Worm (Caenorhabditis elegans) whole organism, L3 larva: ENCODE measurements around the gene nas-11.

ENCODE experiments used
- elt-3 ChIP-seq, 3 experiments: fragments of 150-350 bp in 1 of 3; sonication (generic microtip) in 2 of 3; optimal IDR thresholded peaks; 2 replicates in 2 of 3; 4 replicates in 1 of 3; lab custom pipeline; 2014 to 2017; ENCODE audit warnings: missing biosample characterization in 3 of 3, missing genetic modification characterization in 3 of 3
- fkh-10 ChIP-seq: sonication (generic microtip); optimal IDR thresholded peaks from 2 replicates; lab custom pipeline; 2017; ENCODE audit warnings: missing biosample characterization, missing genetic modification reagents, missing genetic modification characterization
- fos-1 ChIP-seq: fragments of 150-350 bp; optimal IDR thresholded peaks from 2 replicates; lab custom pipeline; 2014; ENCODE audit warnings: missing biosample characterization, missing genetic modification characterization
- jun-1 ChIP-seq: fragments of 150-350 bp; optimal IDR thresholded peaks from 2 replicates; lab custom pipeline; 2014; ENCODE audit warnings: missing biosample characterization, missing genetic modification reagents, missing genetic modification characterization
- nfya-1 ChIP-seq: sonication (generic microtip); optimal IDR thresholded peaks from 2 replicates; lab custom pipeline; 2017; ENCODE audit warnings: missing genetic modification characterization, mild to moderate bottlenecking, missing compliant biosample characterization, antibody characterized with exemption, moderate library complexity; ENCODE audit not compliant: insufficient read depth
- nhr-11 ChIP-seq: fragments of 150-350 bp; optimal IDR thresholded peaks from 2 replicates; lab custom pipeline; 2014; ENCODE audit warnings: missing biosample characterization, missing genetic modification characterization
- nhr-28 ChIP-seq: fragments of 150-350 bp; optimal IDR thresholded peaks from 2 replicates; lab custom pipeline; 2014; ENCODE audit warnings: missing biosample characterization, missing genetic modification characterization
- nhr-76 ChIP-seq: fragments of 150-350 bp; sonication (generic microtip); optimal IDR thresholded peaks from 5 replicates; lab custom pipeline; 2014; ENCODE audit warnings: missing biosample characterization, missing genetic modification characterization
- snpc-4 ChIP-seq: fragments of 150-350 bp; optimal IDR thresholded peaks from 2 replicates; lab custom pipeline; 2014; ENCODE audit warnings: missing biosample characterization, missing genetic modification characterization
- tbx-2 ChIP-seq: sonication (generic microtip); optimal IDR thresholded peaks from 2 replicates; lab custom pipeline; 2016; ENCODE audit warnings: mild to moderate bottlenecking, missing genetic modification characterization, missing compliant biosample characterization
- unc-39 ChIP-seq: sonication (generic microtip); optimal IDR thresholded peaks from 4 replicates; lab custom pipeline; 2017; ENCODE audit warnings: missing biosample characterization, missing genetic modification characterization
- ztf-11 ChIP-seq: fragments of 150-350 bp; optimal IDR thresholded peaks from 2 replicates; lab custom pipeline; 2014; ENCODE audit warnings: missing biosample characterization, missing genetic modification characterization
- ztf-4 ChIP-seq: fragments of 150-350 bp; optimal IDR thresholded peaks from 2 replicates; lab custom pipeline; 2014; ENCODE audit warnings: missing biosample characterization, missing genetic modification characterization

ce11 chrX:6687345-6687744 lies 26.0 kb upstream of the nas-11 start:
- TF ChIP-seq nhr-76 (no peak), ztf-4 (no peak), nfya-1 (tag; lab: Kevin White, UChicago) (no peak), nhr-28 (tag; lab: Kevin White, UChicago) (no peak), ztf-11 (no peak), nhr-11 (no peak), elt-3 (tag; optimal IDR thresholded peaks at IDR 0.05; lab: Kevin White, UChicago) (no peak), fkh-10 (GFP tag; lab: Kevin White, UChicago) (no peak), fos-1 (tag; lab: Kevin White, UChicago) (no peak), snpc-4 (tag; lab: Kevin White, UChicago) (no peak), tbx-2 (tag; lab: Kevin White, UChicago) (no peak), unc-39 (tag; lab: Kevin White, UChicago) (no peak), jun-1 (no peak)
